Fruit fly (Drosophila melanogaster): ENCODE data around the gene CG43630.

DNA sequence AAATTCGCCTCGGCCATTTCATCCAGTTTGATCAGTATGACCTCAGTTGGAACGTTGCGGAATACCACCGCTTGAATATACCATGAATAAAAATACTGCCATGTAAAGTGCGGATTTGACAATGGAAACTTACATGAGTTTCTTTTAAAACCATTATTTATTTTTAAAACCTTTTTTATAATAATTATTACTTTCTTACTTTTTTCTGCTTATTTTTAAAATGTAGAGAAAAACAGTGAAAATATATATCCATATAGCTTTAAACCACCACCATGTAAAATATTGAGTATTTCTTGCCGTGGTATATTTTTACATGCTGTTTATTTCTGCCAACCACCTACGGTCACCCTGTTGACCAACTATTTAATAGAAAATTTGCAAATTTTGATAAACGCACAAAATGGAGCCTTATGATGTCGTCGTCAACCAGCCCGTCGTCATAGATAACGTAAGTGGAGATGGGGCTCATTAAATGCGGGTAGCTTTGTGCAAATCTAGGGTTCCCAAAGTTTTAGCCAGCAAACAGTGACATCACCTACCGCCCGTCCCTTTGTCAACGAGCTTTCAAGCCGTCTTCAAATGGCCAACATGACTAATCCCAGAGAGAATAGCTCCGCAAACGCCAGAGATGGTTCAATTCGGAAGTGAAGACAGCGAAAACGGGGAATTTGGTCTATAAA, 15.5 kb upstream of the CG43630 start, which contains the start of gene Arp1:
- no peak for TF ChIP-seq EcR (GFP tag; optimal IDR thresholded peaks at IDR 0.05)
- TF ChIP-seq Dll (optimal IDR thresholded peaks at IDR 0.05) = no peak
- no peak for TF ChIP-seq CG8478 (optimal IDR thresholded peaks at IDR 0.05)
- no peak for TF ChIP-seq psq (optimal IDR thresholded peaks at IDR 0.05)
- TF ChIP-seq usp (GFP tag; optimal IDR thresholded peaks at IDR 0.05) = no peak
- no peak for TF ChIP-seq pan (optimal IDR thresholded peaks at IDR 0.05)

All from whole organism.